Worm (Caenorhabditis elegans) whole organism, L2 larva: ENCODE data around the gene ZK262.2.
"Not testable (repeated sequence)": the region's sequence is repeated elsewhere in the genome, so short reads cannot be mapped to it uniquely, and the experiment has no call there.

Experiments used
- C34F6.9 ChIP-seq: fragments of 150-350 bp; optimal IDR thresholded peaks from 2 replicates; lab custom pipeline; 2014; ENCODE audit warnings: missing biosample characterization, missing genetic modification characterization
- Y55F3AM.14 ChIP-seq: fragments of 200-800 bp; sonication (Bioruptor generic); optimal IDR thresholded peaks from 2 replicates; lab custom pipeline; 2018; ENCODE audit warnings: mild to moderate bottlenecking, missing genetic modification characterization, missing compliant biosample characterization
- ZK546.5 ChIP-seq: sonication (generic microtip); optimal IDR thresholded peaks from 2 replicates; lab custom pipeline; 2017; ENCODE audit warnings: missing biosample characterization, missing genetic modification characterization
- aly-2 ChIP-seq: fragments of 150-350 bp; optimal IDR thresholded peaks from 2 replicates; lab custom pipeline; 2014; ENCODE audit warnings: missing biosample characterization, missing genetic modification characterization
- ama-1 ChIP-seq: fragments of 150-350 bp; optimal IDR thresholded peaks from 2 replicates; lab custom pipeline; 2018; ENCODE audit warnings: inconsistent platforms
- blmp-1 ChIP-seq: sonication (generic microtip); optimal IDR thresholded peaks from 2 replicates; lab custom pipeline; 2017; ENCODE audit warnings: missing genetic modification characterization, mild to moderate bottlenecking, missing compliant biosample characterization, antibody characterized with exemption, moderate library complexity; ENCODE audit not compliant: insufficient read depth
- ceh-16 ChIP-seq: fragments of 150-350 bp; optimal IDR thresholded peaks from 2 replicates; lab custom pipeline; 2014; ENCODE audit warnings: missing biosample characterization, missing genetic modification characterization
- ceh-82 ChIP-seq: fragments of 150-350 bp; optimal IDR thresholded peaks from 2 replicates; lab custom pipeline; 2014; ENCODE audit warnings: missing biosample characterization, missing genetic modification characterization
- crh-2 ChIP-seq: sonication (generic microtip); optimal IDR thresholded peaks from 2 replicates; lab custom pipeline; 2017; ENCODE audit warnings: missing biosample characterization, missing genetic modification characterization
- dmd-4 ChIP-seq: sonication (generic microtip); optimal IDR thresholded peaks from 2 replicates; lab custom pipeline; 2017; ENCODE audit warnings: missing biosample characterization, missing genetic modification characterization
- elt-3 ChIP-seq: sonication (generic microtip); optimal IDR thresholded peaks from 2 replicates; lab custom pipeline; 2017; ENCODE audit warnings: missing biosample characterization, missing genetic modification characterization
- fos-1 ChIP-seq: fragments of 150-350 bp; optimal IDR thresholded peaks from 2 replicates; lab custom pipeline; 2014; ENCODE audit warnings: missing biosample characterization, missing genetic modification characterization
- gmeb-1 ChIP-seq: fragments of 150-350 bp; optimal IDR thresholded peaks from 2 replicates; lab custom pipeline; 2014; ENCODE audit warnings: missing biosample characterization, missing genetic modification characterization
- lin-39 ChIP-seq: fragments of 150-350 bp; optimal IDR thresholded peaks from 2 replicates; lab custom pipeline; 2014; ENCODE audit warnings: missing biosample characterization, missing genetic modification reagents, missing genetic modification characterization
- mbf-1 ChIP-seq: sonication (generic microtip); optimal IDR thresholded peaks from 2 replicates; lab custom pipeline; 2017; ENCODE audit warnings: missing biosample characterization, missing genetic modification characterization
- mdl-1 ChIP-seq, 2 experiments: fragments of 150-350 bp in 1 of 2; sonication (generic microtip) in 1 of 2; optimal IDR thresholded peaks; 2 replicates each; lab custom pipeline; 2017; ENCODE audit warnings: missing biosample characterization in 2 of 2, missing genetic modification characterization in 2 of 2
- nhr-11 ChIP-seq: fragments of 150-350 bp; optimal IDR thresholded peaks from 2 replicates; lab custom pipeline; 2014; ENCODE audit warnings: missing biosample characterization, missing genetic modification characterization
- nhr-129 ChIP-seq: fragments of 150-350 bp; optimal IDR thresholded peaks from 2 replicates; lab custom pipeline; 2014; ENCODE audit warnings: missing biosample characterization, missing genetic modification characterization
- nhr-21 ChIP-seq: fragments of 150-350 bp; optimal IDR thresholded peaks from 2 replicates; lab custom pipeline; 2014; ENCODE audit warnings: missing biosample characterization, missing genetic modification characterization
- nhr-23 ChIP-seq: fragments of 150-350 bp; optimal IDR thresholded peaks from 2 replicates; lab custom pipeline; 2014; ENCODE audit warnings: missing biosample characterization, missing genetic modification reagents, missing genetic modification characterization
- nhr-25 ChIP-seq: fragments of 150-350 bp; sonication (generic microtip); optimal IDR thresholded peaks from 3 replicates; lab custom pipeline; 2014; ENCODE audit warnings: missing biosample characterization, missing genetic modification characterization
- nhr-6 ChIP-seq: fragments of 150-350 bp; optimal IDR thresholded peaks from 2 replicates; lab custom pipeline; 2014; ENCODE audit warnings: missing biosample characterization, missing genetic modification characterization
- peb-1 ChIP-seq: fragments of 150-350 bp; optimal IDR thresholded peaks from 2 replicates; lab custom pipeline; 2014; ENCODE audit warnings: missing biosample characterization, missing genetic modification characterization
- sem-4 ChIP-seq: fragments of 150-350 bp; optimal IDR thresholded peaks from 2 replicates; lab custom pipeline; 2014; ENCODE audit warnings: missing biosample characterization, missing genetic modification reagents, missing genetic modification characterization
- skn-1 ChIP-seq: sonication (generic microtip); optimal IDR thresholded peaks from 2 replicates; lab custom pipeline; 2017; ENCODE audit warnings: missing biosample characterization, missing genetic modification characterization
- sma-9 ChIP-seq, 2 experiments: fragments of 150-350 bp in 1 of 2; sonication (generic microtip) in 1 of 2; optimal IDR thresholded peaks; 2 replicates each; lab custom pipeline; 2014 to 2016; ENCODE audit warnings: missing genetic modification characterization in 2 of 2, mild to moderate bottlenecking in 1 of 2, missing biosample characterization in 1 of 2, missing compliant biosample characterization in 1 of 2, missing genetic modification reagents in 1 of 2, moderate library complexity in 1 of 2
- snpc-4 ChIP-seq: fragments of 150-350 bp; optimal IDR thresholded peaks from 2 replicates; lab custom pipeline; 2014; ENCODE audit warnings: missing biosample characterization, missing genetic modification characterization
- unc-62 ChIP-seq: fragments of 150-350 bp; optimal IDR thresholded peaks from 2 replicates; lab custom pipeline; 2014; ENCODE audit warnings: missing biosample characterization, missing genetic modification reagents, missing genetic modification characterization
- ztf-1 ChIP-seq: fragments of 200-800 bp; sonication (Bioruptor generic); conservative IDR thresholded peaks from 2 replicates; pipeline ENCODE4 v1.3.6; 2022; ENCODE audit warnings: missing genetic modification characterization, missing compliant biosample characterization
- ztf-11 ChIP-seq: sonication (generic microtip); optimal IDR thresholded peaks from 2 replicates; lab custom pipeline; 2017; ENCODE audit warnings: missing biosample characterization, missing genetic modification characterization

ZK262.2 gene

DNA sequence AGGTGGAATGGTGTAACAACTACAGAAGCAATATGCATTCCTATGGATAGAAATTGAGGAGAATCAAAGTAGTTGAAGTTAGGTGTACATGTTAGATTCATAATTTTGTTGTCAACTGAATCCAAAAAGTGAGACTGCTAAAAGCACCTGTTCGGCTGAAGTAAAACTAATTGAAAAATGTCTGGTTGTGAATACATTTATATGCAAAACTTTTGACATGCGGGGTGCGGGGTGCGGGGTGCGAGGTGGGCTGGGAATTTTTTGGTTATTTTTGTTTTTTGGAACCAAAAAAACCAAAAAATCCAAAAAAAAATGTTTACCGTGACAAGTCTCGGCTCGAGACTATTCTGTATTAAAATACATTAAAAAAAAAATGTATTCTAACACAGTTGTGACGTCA, 2.6 kb downstream of the ZK262.2 start, which contains the start of gene srh-207:
Gene srh-207, minus strand, starts transcription at position 101 of the 400 bp plus-strand sequence.
- TF ChIP-seq ZK546.5 (tag; lab: Kevin White, UChicago) = no peak
- no peak for TF ChIP-seq skn-1
- no peak for TF ChIP-seq mbf-1 (tag; lab: Kevin White, UChicago)
- TF ChIP-seq ceh-16 = no peak
- no peak for TF ChIP-seq unc-62 (GFP tag; lab: Kevin White, UChicago)
- TF ChIP-seq sem-4 (tag; lab: Kevin White, UChicago) = no peak
- no peak for TF ChIP-seq blmp-1 (tag; lab: Kevin White, UChicago)
- no peak for TF ChIP-seq mdl-1 (tag; optimal IDR thresholded peaks at IDR 0.05; lab: Kevin White, UChicago)
- TF ChIP-seq C34F6.9 (tag; lab: Kevin White, UChicago) = no peak
- TF ChIP-seq ceh-82 (tag; lab: Kevin White, UChicago) = no peak
- TF ChIP-seq ama-1 = no peak
- no peak for TF ChIP-seq peb-1 (tag; lab: Kevin White, UChicago)
- no peak for TF ChIP-seq sma-9 (GFP tag; optimal IDR thresholded peaks at IDR 0.05; lab: Kevin White, UChicago)
- no peak for TF ChIP-seq sma-9 (tag; optimal IDR thresholded peaks at IDR 0.05; lab: Kevin White, UChicago)
- TF ChIP-seq nhr-129 (tag; lab: Kevin White, UChicago) = no peak

DNA sequence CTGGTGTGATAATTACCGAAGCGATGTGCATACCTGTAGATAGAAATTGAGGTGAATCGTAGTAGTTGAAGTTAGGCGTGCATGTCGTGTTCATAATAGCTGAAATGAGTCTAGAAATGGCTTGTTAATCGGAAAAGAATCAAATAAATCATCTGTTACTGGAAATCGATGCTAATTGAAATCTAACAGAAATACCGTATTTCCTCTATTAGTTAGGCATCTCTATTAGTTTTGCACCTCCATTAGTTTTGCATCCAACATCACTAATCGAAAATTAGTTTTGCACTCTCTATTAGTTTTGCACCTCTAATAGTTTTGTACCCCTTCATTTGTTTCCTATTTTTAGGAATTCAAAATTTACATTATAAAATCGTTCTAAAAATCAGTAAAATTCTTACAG, 8.0 kb downstream of the ZK262.2 start, which contains the start of gene srh-209:
Gene srh-209, minus strand, starts transcription at position 101 of the 400 bp plus-strand sequence.
- TF ChIP-seq ztf-11; ceh-82 (tag; lab: Kevin White, UChicago); dmd-4: not testable (repeated sequence)

DNA sequence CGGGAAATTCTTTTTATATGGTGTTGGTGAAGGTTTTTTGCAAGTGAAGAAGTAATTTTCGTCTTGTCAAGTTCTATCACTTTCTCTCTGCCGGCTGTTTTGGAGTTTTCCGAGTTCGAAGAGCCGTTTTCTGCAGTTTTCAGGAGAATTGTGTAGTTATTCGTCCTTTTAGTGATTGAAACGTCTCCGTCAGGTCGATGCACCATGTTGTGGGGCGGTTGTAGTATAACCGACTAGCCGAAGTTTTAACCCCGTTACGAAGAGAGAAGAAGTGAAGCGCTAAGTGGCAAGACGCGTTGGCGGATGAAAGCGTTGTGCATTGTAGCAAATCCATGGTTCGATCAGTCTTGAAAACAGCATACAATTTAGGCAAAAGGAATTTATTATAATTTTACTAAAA, 10.0 kb downstream of the ZK262.2 start:
- no peak for TF ChIP-seq sem-4 (tag; lab: Kevin White, UChicago)
- no peak for TF ChIP-seq snpc-4 (tag; lab: Kevin White, UChicago)
- TF ChIP-seq ceh-16 = no peak
- TF ChIP-seq nhr-25 = no peak
- TF ChIP-seq elt-3 (tag; lab: Kevin White, UChicago) = no peak
- no peak for TF ChIP-seq nhr-11

DNA sequence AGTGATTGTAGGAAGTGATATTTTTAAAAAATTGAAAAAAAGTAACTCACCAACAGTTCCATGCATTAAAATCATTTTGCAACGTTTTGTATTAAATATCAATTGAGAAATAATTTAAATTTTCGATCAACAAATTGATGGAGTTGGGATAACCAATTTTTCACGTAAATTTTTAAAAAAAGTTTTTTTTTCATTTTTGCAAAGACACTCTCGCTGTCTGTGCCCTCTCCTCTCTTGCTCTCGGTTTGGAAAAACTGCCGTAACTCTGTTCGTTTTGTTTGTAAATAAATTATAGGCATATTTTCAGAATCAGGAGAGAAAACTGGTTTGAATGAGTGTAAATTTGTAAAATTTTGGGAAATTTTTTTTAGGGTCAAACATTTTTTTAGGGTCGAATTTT, 15.0 kb downstream of the ZK262.2 start, which contains the start of gene Y51A2B.16:
Gene Y51A2B.16, minus strand, starts transcription at position 101 of the 400 bp plus-strand sequence.
- TF ChIP-seq ZK546.5 (tag; lab: Kevin White, UChicago) = no peak
- no peak for TF ChIP-seq unc-62 (GFP tag; lab: Kevin White, UChicago)
- TF ChIP-seq, all 48 proteins: peak for 0

DNA sequence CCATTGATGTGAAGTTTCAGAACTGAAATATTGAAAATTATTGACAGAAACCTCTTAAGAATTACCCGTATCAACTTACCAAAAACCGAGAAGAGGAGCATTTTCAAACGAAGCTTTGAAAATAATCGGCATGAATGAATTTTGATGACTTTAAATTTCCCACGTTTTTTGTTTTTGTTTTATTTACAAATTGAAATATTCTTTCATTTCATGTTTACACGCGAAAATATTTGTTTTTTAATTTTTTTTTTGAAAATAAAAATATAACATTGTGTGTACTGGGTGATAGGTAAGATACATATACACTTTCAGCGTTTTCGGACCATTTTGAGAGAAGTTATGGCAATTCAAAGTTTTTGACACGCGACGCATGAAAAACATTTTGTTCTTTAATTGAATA, 17.1 kb downstream of the ZK262.2 start, which contains the start of gene Y51A2B.9:
Gene Y51A2B.9, minus strand, starts transcription at position 101 of the 400 bp plus-strand sequence.
- no peak for TF ChIP-seq crh-2
- no peak for TF ChIP-seq nhr-6 (tag; lab: Kevin White, UChicago)
- no peak for TF ChIP-seq unc-62 (GFP tag; lab: Kevin White, UChicago)
- TF ChIP-seq ceh-16 = no peak
- TF ChIP-seq ztf-11 = no peak
- no peak for TF ChIP-seq Y55F3AM.14
- TF ChIP-seq snpc-4 (tag; lab: Kevin White, UChicago) = no peak
- no peak for TF ChIP-seq aly-2
- TF ChIP-seq ceh-82 (tag; lab: Kevin White, UChicago) = no peak
- no peak for TF ChIP-seq nhr-21
- TF ChIP-seq peb-1 (tag; lab: Kevin White, UChicago) = no peak
- TF ChIP-seq blmp-1 (tag; lab: Kevin White, UChicago) = no peak
- no peak for TF ChIP-seq ama-1
- TF ChIP-seq sma-9 (GFP tag; optimal IDR thresholded peaks at IDR 0.05; lab: Kevin White, UChicago) = no peak
- no peak for TF ChIP-seq sma-9 (tag; optimal IDR thresholded peaks at IDR 0.05; lab: Kevin White, UChicago)
- no peak for TF ChIP-seq ZK546.5 (tag; lab: Kevin White, UChicago)
- no peak for TF ChIP-seq skn-1
- no peak for TF ChIP-seq fos-1 (tag; lab: Kevin White, UChicago)
- TF ChIP-seq ztf-1 (GFP tag; lab: Robert Waterston, UW) = no peak
- no peak for TF ChIP-seq nhr-23 (tag; lab: Kevin White, UChicago)
- TF ChIP-seq elt-3 (tag; lab: Kevin White, UChicago) = no peak

DNA sequence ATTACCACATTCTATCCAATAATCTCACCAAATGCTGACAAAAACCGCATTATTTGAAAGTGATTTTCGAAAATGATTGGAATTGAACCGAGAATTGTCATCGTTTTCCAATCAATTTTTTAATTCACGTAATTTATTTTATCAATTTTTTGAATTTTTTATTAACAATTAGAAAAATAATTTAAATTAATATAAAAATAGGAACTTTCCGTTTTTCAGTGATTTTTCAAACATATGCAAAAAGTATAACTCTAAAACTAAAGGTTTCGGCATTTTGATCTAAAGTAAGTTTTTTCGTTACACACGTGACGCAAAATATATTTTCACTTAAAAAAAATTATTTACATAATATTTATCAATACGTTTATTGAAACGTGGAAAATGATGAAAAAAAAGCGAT, 18.6 kb downstream of the ZK262.2 start, which contains the start of gene Y51A2B.6:
Gene Y51A2B.6, minus strand, starts transcription at position 101 of the 400 bp plus-strand sequence.
- TF ChIP-seq lin-39 (tag; lab: Kevin White, UChicago) (no peak), Y55F3AM.14 (no peak), ceh-16 (no peak), gmeb-1 (tag; lab: Kevin White, UChicago) (no peak)
